Fruit fly (Drosophila melanogaster): ENCODE data around the gene Srp54.

Srp54 gene

dm6 chr2L:9862964-9863363 is 49.7 kb upstream of the Srp54 start:
- TF ChIP-seq mirr (GFP tag; optimal IDR thresholded peaks at IDR 0.05) = no peak
- no peak for TF ChIP-seq E2f1 (GFP tag; IDR thresholded peaks at IDR 0.05)
- TF ChIP-seq slbo (GFP tag; IDR thresholded peaks at IDR 0.05) = peak; percentile 27; the same call in 1 of the 2 replicates
- TF ChIP-seq Eip74EF (GFP tag; optimal IDR thresholded peaks at IDR 0.05) = no peak
- no peak for TF ChIP-seq gsb-n (tag; optimal IDR thresholded peaks at IDR 0.05)
- TF ChIP-seq CG12071 (GFP tag; optimal IDR thresholded peaks at IDR 0.05) = no peak
- no peak; the same call in 1 of the 2 replicates for TF ChIP-seq CG10366 (GFP tag; IDR thresholded peaks at IDR 0.05)
- no peak for TF ChIP-seq CG14965 (GFP tag; optimal IDR thresholded peaks at IDR 0.05; ENCODE audit: borderline replicate concordance)
- peak; percentile 3 for TF ChIP-seq az2 (GFP tag; optimal IDR thresholded peaks at IDR 0.05)
- TF ChIP-seq Ets65A (GFP tag) = peak; percentile 78
- TF ChIP-seq CG6854 (GFP tag; optimal IDR thresholded peaks at IDR 0.05) = no peak
- TF ChIP-seq CG16815 (GFP tag; optimal IDR thresholded peaks at IDR 0.05) = no peak
- no peak for TF ChIP-seq Optix (GFP tag; IDR thresholded peaks at IDR 0.05)
- no peak for TF ChIP-seq zen2 (GFP tag; IDR thresholded peaks at IDR 0.05; ENCODE audit: partially characterized antibody)
- no peak for TF ChIP-seq CG34376 (GFP tag; optimal IDR thresholded peaks at IDR 0.05)
- no peak for TF ChIP-seq kay (GFP tag; optimal IDR thresholded peaks at IDR 0.05)
- TF ChIP-seq Sox102F (GFP tag; optimal IDR thresholded peaks at IDR 0.05) = peak; percentile 6
- TF ChIP-seq Bdp1 (GFP tag; optimal IDR thresholded peaks at IDR 0.05) = no peak
- no peak for TF ChIP-seq Scr (GFP tag; IDR thresholded peaks at IDR 0.05; ENCODE audit: partially characterized antibody)
- peak; percentile 26; the same call in 1 of the 2 replicates for TF ChIP-seq CG6689 (GFP tag; IDR thresholded peaks at IDR 0.05)
- TF ChIP-seq Hey (tag; optimal IDR thresholded peaks at IDR 0.05) = no peak
- no peak for TF ChIP-seq Ptx1 (GFP tag; IDR thresholded peaks at IDR 0.05)
- TF ChIP-seq CG14014 (GFP tag; IDR thresholded peaks at IDR 0.05) = no peak
- no peak for TF ChIP-seq Hsf (GFP tag; optimal IDR thresholded peaks at IDR 0.05)
- no peak for TF ChIP-seq CG15011 (GFP tag; optimal IDR thresholded peaks at IDR 0.05)
- TF ChIP-seq lmd (GFP tag; IDR thresholded peaks at IDR 0.05) = peak; percentile 26; the same call in 1 of the 2 replicates
- no peak for TF ChIP-seq BtbVII (GFP tag; optimal IDR thresholded peaks at IDR 0.05)
- TF ChIP-seq B-H2 (GFP tag; optimal IDR thresholded peaks at IDR 0.05) = no peak
- TF ChIP-seq da (GFP tag; optimal IDR thresholded peaks at IDR 0.05) = no peak
- no peak for TF ChIP-seq Chrac-16 (GFP tag; optimal IDR thresholded peaks at IDR 0.05)
- no peak for TF ChIP-seq CG18476 (GFP tag; optimal IDR thresholded peaks at IDR 0.05)
- TF ChIP-seq Deaf1 (tag; optimal IDR thresholded peaks at IDR 0.05) = no peak
- no peak for TF ChIP-seq CG7963 (GFP tag; IDR thresholded peaks at IDR 0.05; ENCODE audit: partially characterized antibody)
- TF ChIP-seq MTF-1 (GFP tag; optimal IDR thresholded peaks at IDR 0.05; ENCODE audit: borderline replicate concordance) = no peak
- TF ChIP-seq CG7357 (GFP tag; IDR thresholded peaks at IDR 0.05) = no peak
- TF ChIP-seq CG2678 (tag; optimal IDR thresholded peaks at IDR 0.05) = no peak
- no peak for TF ChIP-seq usp (GFP tag; optimal IDR thresholded peaks at IDR 0.05)
- peak; percentile 58; the same call in 2 of the 3 replicates for TF ChIP-seq ci (GFP tag; IDR thresholded peaks at IDR 0.05)
- no peak for TF ChIP-seq E2f2 (GFP tag; IDR thresholded peaks at IDR 0.05)
- TF ChIP-seq CG11093 (GFP tag; IDR thresholded peaks at IDR 0.05) = no peak
- no peak for TF ChIP-seq CG10654 (GFP tag; optimal IDR thresholded peaks at IDR 0.05)
- TF ChIP-seq dimm (GFP tag; IDR thresholded peaks at IDR 0.05) = no peak
- no peak for TF ChIP-seq tin (GFP tag; optimal IDR thresholded peaks at IDR 0.05)
- TF ChIP-seq CG13775 (GFP tag; optimal IDR thresholded peaks at IDR 0.05) = no peak
- no peak for TF ChIP-seq jing (GFP tag; optimal IDR thresholded peaks at IDR 0.05)
- TF ChIP-seq Side (GFP tag; optimal IDR thresholded peaks at IDR 0.05) = no peak
- no peak for TF ChIP-seq Stat92E (GFP tag; optimal IDR thresholded peaks at IDR 0.05)
- no peak for TF ChIP-seq bab2 (GFP tag; optimal IDR thresholded peaks at IDR 0.05)
- TF ChIP-seq crol (GFP tag; IDR thresholded peaks at IDR 0.05) = no peak
- no peak for TF ChIP-seq amos (GFP tag; IDR thresholded peaks at IDR 0.05; ENCODE audit: partially characterized antibody)
- TF ChIP-seq sd (tag; optimal IDR thresholded peaks at IDR 0.05) = no peak
- TF ChIP-seq gt (GFP tag; IDR thresholded peaks at IDR 0.05) = no peak

All from whole organism, embryonic.